Worm (Caenorhabditis elegans) whole organism, midembryonic: ENCODE results near the gene ZK1010.12.

Experiments used
- T22C8.4 ChIP-seq: fragments of 200-800 bp; sonication (Bioruptor generic); IDR thresholded peaks from 2 replicates; pipeline ENCODE4 v1.3.6; 2022; ENCODE audit warnings: missing genetic modification characterization, missing compliant biosample characterization
- cog-1 ChIP-seq: sonication (generic microtip); optimal IDR thresholded peaks from 2 replicates; lab custom pipeline; 2016; ENCODE audit warnings: missing genetic modification characterization, missing compliant biosample characterization
- flt-1 ChIP-seq: fragments of 200-800 bp; sonication (Bioruptor generic); IDR thresholded peaks from 2 replicates; pipeline ENCODE4 v1.3.6; 2022; ENCODE audit warnings: missing genetic modification characterization, missing compliant biosample characterization
- klf-2 ChIP-seq: fragments of 200-800 bp; sonication (Bioruptor generic); conservative IDR thresholded peaks from 2 replicates; pipeline ENCODE4 v1.3.6; 2022; ENCODE audit warnings: missing genetic modification reagents, missing genetic modification characterization, missing compliant biosample characterization
- med-1 ChIP-seq: sonication (generic microtip); optimal IDR thresholded peaks from 2 replicates; lab custom pipeline; 2017; ENCODE audit warnings: missing genetic modification characterization, mild to moderate bottlenecking, missing compliant biosample characterization, antibody characterized with exemption, missing genetic modification reagents; ENCODE audit not compliant: insufficient read depth
- ref-1 ChIP-seq: fragments of 200-800 bp; sonication (Bioruptor generic); conservative IDR thresholded peaks from 2 replicates; pipeline ENCODE4 v1.3.6; 2022; ENCODE audit warnings: missing genetic modification reagents, missing genetic modification characterization, missing compliant biosample characterization
- tab-1 ChIP-seq: fragments of 200-800 bp; sonication (Bioruptor generic); IDR thresholded peaks from 2 replicates; pipeline ENCODE4 v1.3.6; 2022; ENCODE audit warnings: missing genetic modification characterization, missing compliant biosample characterization
- ztf-23 ChIP-seq: fragments of 200-800 bp; sonication (Bioruptor generic); IDR thresholded peaks from 2 replicates; pipeline ENCODE4 v1.3.6; 2022; ENCODE audit warnings: missing genetic modification reagents, missing genetic modification characterization, missing compliant biosample characterization
- ztf-29 ChIP-seq: fragments of 200-800 bp; sonication (Bioruptor generic); IDR thresholded peaks from 2 replicates; pipeline ENCODE4 v1.3.6; 2022; ENCODE audit warnings: missing genetic modification reagents, missing genetic modification characterization, missing compliant biosample characterization

ce11 chrIII:13020741-13021140 lies 29.6 kb downstream of the ZK1010.12 start, which contains the start of gene cyp-13A11:
- TF ChIP-seq klf-2 (GFP tag; lab: Robert Waterston, UW) (no peak), T22C8.4 (GFP tag; lab: Robert Waterston, UW) (no peak), ztf-23 (GFP tag; lab: Robert Waterston, UW) (no peak), ref-1 (GFP tag; lab: Robert Waterston, UW) (no peak), flt-1 (GFP tag; lab: Robert Waterston, UW) (no peak), tab-1 (GFP tag; lab: Robert Waterston, UW) (no peak), ztf-29 (no peak), med-1 (no peak), cog-1 (tag; lab: Kevin White, UChicago) (no peak)
